Worm (Caenorhabditis elegans): ENCODE results near the gene H04J21.1.

DNA sequence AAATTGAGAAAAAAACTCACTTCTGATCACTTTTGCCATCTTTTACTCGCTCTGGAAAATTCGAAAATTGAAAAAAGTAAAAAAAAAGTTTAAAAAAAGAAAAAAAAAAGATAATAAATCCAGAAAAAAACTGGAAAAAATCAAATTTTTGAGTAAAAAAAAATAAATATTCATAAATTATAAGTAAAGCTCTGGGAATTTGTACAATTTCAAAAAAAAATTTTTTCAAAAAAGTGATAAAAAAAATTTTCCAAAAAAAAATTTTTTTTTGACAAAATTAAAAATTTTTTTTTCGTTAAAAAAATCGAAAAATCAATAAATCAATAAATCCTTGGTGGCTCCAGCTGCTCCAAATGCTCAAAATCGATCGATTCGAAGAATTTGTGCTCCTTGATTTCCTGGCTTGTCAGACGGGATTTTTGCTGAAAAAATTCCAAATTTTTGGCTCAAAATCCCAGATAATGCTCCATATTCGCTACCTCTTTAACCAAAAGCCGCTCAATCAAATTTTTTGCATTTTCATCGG lies 39.2 kb upstream of the H04J21.1 start, which contains the start of gene mrpl-30:
- TF ChIP-seq unc-39 (tag; optimal IDR thresholded peaks at IDR 0.05) (no peak), ama-1 (optimal IDR thresholded peaks at IDR 0.05) (no peak), egl-27 (tag; optimal IDR thresholded peaks at IDR 0.05) (no peak)

Data from whole organism, L3 larva.